Fruit fly (Drosophila melanogaster) whole organism, prepupa: ENCODE data around the gene CG4660.

Experiments used
- CG11762 ChIP-seq: fragments of 200-800 bp; sonication (Bioruptor generic); optimal IDR thresholded peaks from 3 replicates; lab custom pipeline; 2016; ENCODE audit warnings: missing biosample characterization, missing genetic modification characterization; ENCODE audit not compliant: insufficient read depth
- CG15336 ChIP-seq: fragments of 200-800 bp; sonication (Bioruptor generic); IDR thresholded peaks from 2 replicates; pipeline ENCODE4 v1.3.6; 2022; ENCODE audit warnings: missing biosample characterization, missing genetic modification characterization
- CG1621 ChIP-seq: fragments of 200-800 bp; sonication (Bioruptor generic); optimal IDR thresholded peaks from 3 replicates; lab custom pipeline; 2018; ENCODE audit warnings: missing biosample characterization, mild to moderate bottlenecking, missing genetic modification characterization
- CG16779 ChIP-seq: fragments of 200-800 bp; sonication (Bioruptor generic); optimal IDR thresholded peaks from 3 replicates; lab custom pipeline; 2017; ENCODE audit warnings: missing biosample characterization, mild to moderate bottlenecking, missing genetic modification characterization
- CG31627 ChIP-seq: fragments of 200-800 bp; sonication (Bioruptor generic); optimal IDR thresholded peaks from 3 replicates; lab custom pipeline; 2016; ENCODE audit warnings: missing biosample characterization, missing genetic modification characterization
- CG32006 ChIP-seq: fragments of 200-800 bp; sonication (Bioruptor generic); optimal IDR thresholded peaks from 3 replicates; lab custom pipeline; 2017; ENCODE audit warnings: missing biosample characterization, mild to moderate bottlenecking, missing genetic modification characterization
- CG34406 ChIP-seq: fragments of 200-800 bp; sonication (Bioruptor generic); optimal IDR thresholded peaks from 3 replicates; lab custom pipeline; 2016; ENCODE audit warnings: missing biosample characterization, missing genetic modification characterization
- CG3919 ChIP-seq: fragments of 200-800 bp; sonication (Bioruptor generic); optimal IDR thresholded peaks from 3 replicates; lab custom pipeline; 2016; ENCODE audit warnings: missing biosample characterization, missing genetic modification characterization
- CG6163 ChIP-seq: fragments of 200-800 bp; sonication (Bioruptor generic); IDR thresholded peaks from 3 replicates; pipeline ENCODE4 v1.3.6; 2022; ENCODE audit warnings: missing biosample characterization, missing genetic modification characterization
- CG6276 ChIP-seq: fragments of 200-800 bp; sonication (Bioruptor generic); optimal IDR thresholded peaks from 2 replicates; lab custom pipeline; 2017; ENCODE audit warnings: missing biosample characterization, mild to moderate bottlenecking, missing genetic modification characterization
- CG6808 ChIP-seq: fragments of 200-800 bp; sonication (Bioruptor generic); optimal IDR thresholded peaks from 3 replicates; lab custom pipeline; 2017; ENCODE audit warnings: missing biosample characterization, missing genetic modification characterization, mild to moderate bottlenecking, moderate library complexity, missing genetic modification reagents
- CG6854 ChIP-seq: fragments of 200-800 bp; sonication (Bioruptor generic); optimal IDR thresholded peaks from 2 replicates; lab custom pipeline; 2017; ENCODE audit warnings: missing biosample characterization, mild to moderate bottlenecking, missing genetic modification characterization
- CG7368 ChIP-seq: fragments of 200-800 bp; sonication (Bioruptor generic); optimal IDR thresholded peaks from 3 replicates; lab custom pipeline; 2016; ENCODE audit warnings: missing biosample characterization, missing genetic modification characterization
- CG8119 ChIP-seq: fragments of 200-800 bp; sonication (Bioruptor generic); IDR thresholded peaks from 3 replicates; pipeline ENCODE4 v1.3.6; 2022; ENCODE audit warnings: missing biosample characterization, missing genetic modification characterization
- CG8319 ChIP-seq: fragments of 200-800 bp; sonication (Bioruptor generic); optimal IDR thresholded peaks from 3 replicates; lab custom pipeline; 2016; ENCODE audit warnings: missing biosample characterization, missing genetic modification characterization
- CG8632 ChIP-seq: fragments of 200-800 bp; sonication (Bioruptor generic); optimal IDR thresholded peaks from 3 replicates; lab custom pipeline; 2016; ENCODE audit warnings: missing biosample characterization, missing genetic modification characterization
- Eip75B ChIP-seq: fragments of 200-800 bp; sonication (Bioruptor generic); optimal IDR thresholded peaks from 3 replicates; lab custom pipeline; 2016; ENCODE audit warnings: missing biosample characterization, missing genetic modification characterization
- Eip78C ChIP-seq: fragments of 200-800 bp; sonication (Bioruptor generic); peaks from one replicate; lab custom pipeline; 2016; ENCODE audit warnings: missing biosample characterization, missing genetic modification characterization
- Ets21C ChIP-seq: fragments of 200-800 bp; sonication (Bioruptor generic); optimal IDR thresholded peaks from 3 replicates; lab custom pipeline; 2016; ENCODE audit warnings: missing biosample characterization, missing genetic modification characterization
- Ets96B ChIP-seq: fragments of 200-800 bp; optimal IDR thresholded peaks from 2 replicates; lab custom pipeline; 2019; ENCODE audit warnings: missing biosample characterization, mild to moderate bottlenecking, missing genetic modification characterization, moderate library complexity
- Hr38 ChIP-seq: sonication (Bioruptor generic); optimal IDR thresholded peaks from 2 replicates; lab custom pipeline; 2016; ENCODE audit warnings: missing biosample characterization, missing genetic modification characterization
- Hr39 ChIP-seq: fragments of 200-800 bp; sonication (Bioruptor generic); optimal IDR thresholded peaks from 2 replicates; lab custom pipeline; 2016; ENCODE audit warnings: missing biosample characterization, missing genetic modification characterization
- Hr4 ChIP-seq: fragments of 200-800 bp; sonication (Bioruptor generic); optimal IDR thresholded peaks from 3 replicates; lab custom pipeline; 2016; ENCODE audit warnings: missing biosample characterization, missing genetic modification characterization
- Lpt ChIP-seq: fragments of 200-800 bp; sonication (Bioruptor generic); optimal IDR thresholded peaks from 3 replicates; lab custom pipeline; 2016; ENCODE audit warnings: missing biosample characterization, missing genetic modification characterization
- Met ChIP-seq: fragments of 200-800 bp; sonication (Bioruptor generic); optimal IDR thresholded peaks from 3 replicates; lab custom pipeline; 2016; ENCODE audit warnings: missing biosample characterization, missing genetic modification characterization
- OdsH ChIP-seq: fragments of 200-800 bp; sonication (Bioruptor generic); optimal IDR thresholded peaks from 3 replicates; lab custom pipeline; 2016; ENCODE audit warnings: missing biosample characterization, missing genetic modification characterization
- Smox ChIP-seq: fragments of 200-800 bp; sonication (Bioruptor generic); optimal IDR thresholded peaks from 3 replicates; lab custom pipeline; 2016; ENCODE audit warnings: missing biosample characterization, missing genetic modification characterization
- Sox14 ChIP-seq: fragments of 200-800 bp; sonication (Bioruptor generic); optimal IDR thresholded peaks from 3 replicates; lab custom pipeline; 2016; ENCODE audit warnings: missing biosample characterization, missing genetic modification characterization
- acj6 ChIP-seq: fragments of 200-800 bp; sonication (Bioruptor generic); optimal IDR thresholded peaks from 3 replicates; lab custom pipeline; 2016; ENCODE audit warnings: missing biosample characterization, missing genetic modification characterization
- dsx ChIP-seq: fragments of 200-800 bp; optimal IDR thresholded peaks from 3 replicates; lab custom pipeline; 2019; ENCODE audit warnings: missing biosample characterization, mild to moderate bottlenecking, missing genetic modification characterization, moderate library complexity; ENCODE audit not compliant: poor library complexity, severe bottlenecking
- eg ChIP-seq: fragments of 200-800 bp; sonication (Bioruptor generic); IDR thresholded peaks from 3 replicates; pipeline ENCODE4 v1.3.6; 2022; ENCODE audit warnings: missing biosample characterization, missing genetic modification characterization
- esn ChIP-seq: fragments of 200-800 bp; sonication (Bioruptor generic); optimal IDR thresholded peaks from 2 replicates; lab custom pipeline; 2016; ENCODE audit warnings: missing biosample characterization, mild to moderate bottlenecking, missing genetic modification characterization, moderate library complexity
- fd59A ChIP-seq: fragments of 200-800 bp; sonication (Bioruptor generic); optimal IDR thresholded peaks from 2 replicates; lab custom pipeline; 2017; ENCODE audit warnings: missing biosample characterization, mild to moderate bottlenecking, missing genetic modification characterization, missing genetic modification reagents
- fd85E ChIP-seq: fragments of 200-800 bp; sonication (Bioruptor generic); optimal IDR thresholded peaks from 3 replicates; lab custom pipeline; 2016; ENCODE audit warnings: missing biosample characterization, missing genetic modification characterization
- net ChIP-seq: fragments of 200-800 bp; sonication (Bioruptor generic); optimal IDR thresholded peaks from 3 replicates; lab custom pipeline; 2016; ENCODE audit warnings: missing biosample characterization, missing genetic modification characterization
- ss ChIP-seq, 2 experiments: fragments of 200-800 bp; sonication (Bioruptor generic); optimal IDR thresholded peaks; 2 replicates in 1 of 2; 3 replicates in 1 of 2; lab custom pipeline; 2017 to 2018; ENCODE audit warnings: mild to moderate bottlenecking in 2 of 2, missing biosample characterization in 2 of 2, missing genetic modification characterization in 2 of 2, moderate library complexity in 1 of 2
- svp ChIP-seq: fragments of 200-800 bp; sonication (Bioruptor generic); peaks from one replicate; lab custom pipeline; 2016; ENCODE audit warnings: missing biosample characterization, missing genetic modification characterization
- vri ChIP-seq: fragments of 200-800 bp; sonication (Bioruptor generic); optimal IDR thresholded peaks from 3 replicates; lab custom pipeline; 2016; ENCODE audit warnings: missing biosample characterization, mild to moderate bottlenecking, missing genetic modification characterization

CG4660 gene

dm6 chrX:6090809-6091667, 9.9 kb upstream of the CG4660 start, which contains the start of the genes Nep1 and Mipp2 (continued):
- TF ChIP-seq OdsH (GFP tag; lab: Kevin White, UChicago) (peak; percentile 54), Smox (peak; percentile 17), vri (GFP tag; lab: Kevin White, UChicago) (no peak), CG31627 (GFP tag; lab: Kevin White, UChicago) (peak; percentile 39), Hr4 (peak; percentile 71), acj6 (GFP tag; lab: Kevin White, UChicago) (peak; percentile 24), fd59A (GFP tag; lab: Kevin White, UChicago) (no peak), Eip75B (GFP tag; lab: Kevin White, UChicago) (peak; percentile 39), eg (GFP tag; lab: Robert Waterston, UW) (peak; percentile 80), fd85E (GFP tag; lab: Kevin White, UChicago) (no peak), dsx (GFP tag; lab: Kevin White, UChicago) (peak; percentile 16), Hr38 (no peak), Ets21C (GFP tag; lab: Kevin White, UChicago) (peak; percentile 11), CG8119 (peak; percentile 46; the same call in 1 of the 3 replicates), Ets96B (peak; percentile 31), CG3919 (peak; percentile 54), Sox14 (peak; percentile 58), esn (GFP tag; lab: Kevin White, UChicago) (peak; percentile 62), CG6163 (GFP tag; lab: Robert Waterston, UW) (peak; percentile 76), CG6854 (no peak)

dm6 chrX:6089679-6090460, 8.7 kb upstream of the CG4660 start, which contains the start of gene raptor:
TSS of gene raptor (minus strand) at chrX:6090201.
- TF ChIP-seq CG6276 (GFP tag; lab: Kevin White, UChicago) (no peak), CG16779 (no peak), Hr39 (GFP tag; lab: Kevin White, UChicago) (no peak), CG31627 (GFP tag; lab: Kevin White, UChicago) (no peak), CG15336 (GFP tag; lab: Robert Waterston, UW) (0 out of 2 replicates have a peak, but pooled peaks have one; percentile 25), esn (GFP tag; lab: Kevin White, UChicago) (no peak), CG8319 (GFP tag; lab: Kevin White, UChicago) (no peak), svp (GFP tag; lab: Kevin White, UChicago) (peak; percentile 63), CG6163 (GFP tag; lab: Robert Waterston, UW) (peak; percentile 58; the same call in 1 of the 3 replicates), Sox14 (no peak), CG7368 (GFP tag; lab: Kevin White, UChicago) (no peak), CG11762 (GFP tag; lab: Kevin White, UChicago) (no peak), Lpt (GFP tag; lab: Kevin White, UChicago) (no peak), Met (no peak), Eip78C (GFP tag; lab: Kevin White, UChicago) (peak; percentile 47), CG32006 (GFP tag; lab: Kevin White, UChicago) (peak; percentile 5), fd85E (GFP tag; lab: Kevin White, UChicago) (no peak), CG8119 (no peak; the same call in 2 of the 3 replicates), net (GFP tag; lab: Kevin White, UChicago) (no peak), CG34406 (GFP tag; lab: Kevin White, UChicago) (no peak), CG6854 (no peak), CG1621 (tag; lab: Kevin White, UChicago) (peak; percentile 33), ss (GFP tag; optimal IDR thresholded peaks at IDR 0.05; lab: Kevin White, UChicago) (peak in 1 of 2 experiments; percentile 10), CG8632 (GFP tag; lab: Kevin White, UChicago) (no peak), acj6 (GFP tag; lab: Kevin White, UChicago) (no peak), eg (GFP tag; lab: Robert Waterston, UW) (0 out of 3 replicates have a peak, but pooled peaks have one; percentile 38), CG6808 (no peak)
